Fruit fly (Drosophila melanogaster) whole organism, adult: ENCODE data around the gene Vta1.

ENCODE experiments used
- CG11617 ChIP-seq: fragments of 200-800 bp; sonication (Bioruptor generic); optimal IDR thresholded peaks from 2 replicates; lab custom pipeline; 2017; ENCODE audit warnings: mild to moderate bottlenecking, missing biosample characterization, missing genetic modification reagents, missing genetic modification characterization
- CG12768 ChIP-seq: fragments of 200-800 bp; sonication (Bioruptor generic); optimal IDR thresholded peaks from 2 replicates; lab custom pipeline; 2017; ENCODE audit warnings: missing biosample characterization, missing genetic modification characterization, mild to moderate bottlenecking, moderate library complexity, missing genetic modification reagents
- CG14711 ChIP-seq: fragments of 200-800 bp; sonication (Bioruptor generic); optimal IDR thresholded peaks from 2 replicates; lab custom pipeline; 2018; ENCODE audit warnings: missing biosample characterization, mild to moderate bottlenecking, missing genetic modification characterization, moderate library complexity
- CG5204 ChIP-seq: fragments of 200-800 bp; sonication (Bioruptor generic); optimal IDR thresholded peaks from 2 replicates; lab custom pipeline; 2016; ENCODE audit warnings: missing biosample characterization, missing genetic modification characterization
- CG7101 ChIP-seq: fragments of 200-800 bp; sonication (Bioruptor generic); optimal IDR thresholded peaks from 2 replicates; lab custom pipeline; 2018; ENCODE audit warnings: missing biosample characterization, mild to moderate bottlenecking, missing genetic modification characterization, moderate library complexity
- Clk ChIP-seq: fragments of 200-800 bp; sonication (Bioruptor generic); optimal IDR thresholded peaks from 2 replicates; lab custom pipeline; 2017; ENCODE audit warnings: missing biosample characterization, missing genetic modification characterization
- Mnt ChIP-seq: fragments of 200-800 bp; sonication (Bioruptor generic); optimal IDR thresholded peaks from 2 replicates; lab custom pipeline; 2016; ENCODE audit warnings: missing biosample characterization, mild to moderate bottlenecking, missing genetic modification characterization
- bab1 ChIP-seq: fragments of 200-800 bp; sonication (Bioruptor generic); optimal IDR thresholded peaks from 3 replicates; lab custom pipeline; 2019; ENCODE audit warnings: missing biosample characterization, mild to moderate bottlenecking, missing genetic modification characterization, moderate library complexity
- cnc ChIP-seq, 2 experiments: fragments of >200 bp; optimal IDR thresholded peaks; 2 replicates each; lab custom pipeline; 2017
- kay ChIP-seq: fragments of 200-800 bp; sonication (Bioruptor generic); peaks from one replicate; lab custom pipeline; 2016; ENCODE audit warnings: missing biosample characterization, missing genetic modification characterization, borderline replicate concordance
- ovo ChIP-seq: fragments of 200-800 bp; sonication (Bioruptor generic); optimal IDR thresholded peaks from 2 replicates; lab custom pipeline; 2016; ENCODE audit warnings: missing biosample characterization, missing genetic modification characterization
- pad ChIP-seq: fragments of 200-800 bp; sonication (Bioruptor generic); optimal IDR thresholded peaks from 3 replicates; lab custom pipeline; 2017; ENCODE audit warnings: missing biosample characterization, missing genetic modification characterization, mild to moderate bottlenecking, moderate library complexity, missing genetic modification reagents
- tj ChIP-seq: fragments of 200-800 bp; sonication (Bioruptor generic); optimal IDR thresholded peaks from 3 replicates; lab custom pipeline; 2017; ENCODE audit warnings: missing biosample characterization, mild to moderate bottlenecking, missing genetic modification characterization, moderate library complexity
- toe ChIP-seq: fragments of 200-800 bp; sonication (Bioruptor generic); optimal IDR thresholded peaks from 2 replicates; lab custom pipeline; 2016; ENCODE audit warnings: missing biosample characterization, missing genetic modification characterization

- no peak for TF ChIP-seq CG7101 (tag; lab: Kevin White, UChicago)
- TF ChIP-seq ovo (GFP tag; lab: Kevin White, UChicago) = no peak
- no peak for TF ChIP-seq tj (GFP tag; lab: Kevin White, UChicago)
- no peak for TF ChIP-seq kay (GFP tag; lab: Kevin White, UChicago)
- no peak for TF ChIP-seq cnc (optimal IDR thresholded peaks at IDR 0.05; lab: Kevin White, UChicago)
- TF ChIP-seq bab1 (GFP tag; lab: Kevin White, UChicago) = no peak
- TF ChIP-seq toe = no peak
- TF ChIP-seq CG14711 (tag; lab: Kevin White, UChicago) = no peak
- TF ChIP-seq CG11617 (GFP tag; lab: Kevin White, UChicago) = no peak
- no peak for TF ChIP-seq CG5204 (GFP tag; lab: Kevin White, UChicago)
- no peak for TF ChIP-seq pad (GFP tag; lab: Kevin White, UChicago)
- TF ChIP-seq CG12768 (GFP tag; lab: Kevin White, UChicago) = no peak
- no peak for TF ChIP-seq Mnt (GFP tag; lab: Kevin White, UChicago)
- TF ChIP-seq Clk (GFP tag; lab: Kevin White, UChicago) = no peak
These were observed 12.8 kb upstream of the Vta1 start for dm6 chr3L:1665544-1665943.
